Fruit fly (Drosophila melanogaster) whole organism, embryonic: ENCODE data around the gene CG10068.
A peak's percentile ranks its signal among the peaks of the same experiment; 100 is the strongest.

Experiments
- CG10543 ChIP-seq: fragments of 200-800 bp; sonication (Bioruptor generic); optimal IDR thresholded peaks from 3 replicates; lab custom pipeline; 2017; ENCODE audit warnings: missing biosample characterization, mild to moderate bottlenecking, missing genetic modification characterization, moderate library complexity
- CG10565 ChIP-seq: fragments of 200-800 bp; sonication (Bioruptor generic); optimal IDR thresholded peaks from 3 replicates; lab custom pipeline; 2016; ENCODE audit warnings: missing biosample characterization, mild to moderate bottlenecking, missing genetic modification characterization
- CG10959 ChIP-seq: fragments of 200-800 bp; sonication (Bioruptor generic); IDR thresholded peaks from 2 replicates; pipeline ENCODE4 v1.3.6; 2022; ENCODE audit warnings: missing biosample characterization, missing genetic modification characterization
- CG13775 ChIP-seq: fragments of 200-800 bp; sonication (Bioruptor generic); optimal IDR thresholded peaks from 3 replicates; lab custom pipeline; 2017; ENCODE audit warnings: missing biosample characterization, mild to moderate bottlenecking, missing genetic modification characterization
- CG14710 ChIP-seq: fragments of 200-800 bp; sonication (Bioruptor generic); optimal IDR thresholded peaks from 3 replicates; lab custom pipeline; 2019; ENCODE audit warnings: missing biosample characterization, mild to moderate bottlenecking, missing genetic modification characterization, moderate library complexity
- CG14965 ChIP-seq: fragments of 200-800 bp; sonication (Bioruptor generic); optimal IDR thresholded peaks from 2 replicates; lab custom pipeline; 2016; ENCODE audit warnings: missing biosample characterization, missing genetic modification characterization, borderline replicate concordance
- CG15696 ChIP-seq: fragments of 200-800 bp; sonication (Bioruptor generic); optimal IDR thresholded peaks from 2 replicates; lab custom pipeline; 2019; ENCODE audit warnings: missing biosample characterization, mild to moderate bottlenecking, missing genetic modification characterization, moderate library complexity
- CG16813 ChIP-seq: fragments of 200-800 bp; sonication (Bioruptor generic); IDR thresholded peaks from 3 replicates; pipeline ENCODE4 v1.3.6; 2022; ENCODE audit warnings: missing biosample characterization, missing genetic modification characterization; ENCODE audit not compliant: partially characterized antibody
- CG2120 ChIP-seq: fragments of 200-800 bp; sonication (Bioruptor generic); optimal IDR thresholded peaks from 3 replicates; lab custom pipeline; 2016; ENCODE audit warnings: missing biosample characterization, missing genetic modification characterization
- CG30403 ChIP-seq: fragments of 200-800 bp; sonication (Bioruptor generic); optimal IDR thresholded peaks from 3 replicates; lab custom pipeline; 2016; ENCODE audit warnings: missing biosample characterization, missing genetic modification characterization
- CG4282 ChIP-seq: fragments of 200-800 bp; sonication (Bioruptor generic); optimal IDR thresholded peaks from 2 replicates; lab custom pipeline; 2016; ENCODE audit warnings: missing biosample characterization, missing genetic modification characterization
- CG4617 ChIP-seq: fragments of 200-800 bp; sonication (Bioruptor generic); optimal IDR thresholded peaks from 3 replicates; lab custom pipeline; 2016; ENCODE audit warnings: missing biosample characterization, missing genetic modification characterization, borderline replicate concordance
- CG8290 ChIP-seq, 3 experiments: fragments of 200-800 bp; sonication (Bioruptor generic); optimal IDR thresholded peaks; 2 replicates each; lab custom pipeline; 2016 to 2019; ENCODE audit warnings: missing biosample characterization in 3 of 3, missing genetic modification characterization in 3 of 3, mild to moderate bottlenecking in 2 of 3, moderate library complexity in 1 of 3
- CG8478 ChIP-seq: fragments of >200 bp; optimal IDR thresholded peaks from 2 replicates; lab custom pipeline; 2018
- CG8765 ChIP-seq: fragments of 200-800 bp; sonication (Bioruptor generic); IDR thresholded peaks from 2 replicates; pipeline ENCODE4 v1.3.6; 2022; ENCODE audit warnings: missing biosample characterization, missing genetic modification characterization
- CG9727 ChIP-seq: fragments of 200-800 bp; sonication (Bioruptor generic); optimal IDR thresholded peaks from 3 replicates; lab custom pipeline; 2017; ENCODE audit warnings: missing biosample characterization, mild to moderate bottlenecking, missing genetic modification characterization
- Camta ChIP-seq: fragments of 200-800 bp; sonication (Bioruptor generic); optimal IDR thresholded peaks from 2 replicates; lab custom pipeline; 2016; ENCODE audit warnings: missing biosample characterization, missing genetic modification characterization
- Fer2 ChIP-seq: fragments of 200-800 bp; sonication (Bioruptor generic); optimal IDR thresholded peaks from 2 replicates; lab custom pipeline; 2018; ENCODE audit warnings: missing biosample characterization, mild to moderate bottlenecking, missing genetic modification characterization, moderate library complexity
- GATAe ChIP-seq: fragments of 200-800 bp; sonication (Bioruptor generic); conservative IDR thresholded peaks from 2 replicates; pipeline ENCODE4 v1.3.6; 2022; ENCODE audit warnings: missing biosample characterization, missing genetic modification characterization
- HLH3B ChIP-seq: fragments of 200-800 bp; sonication (Bioruptor generic); IDR thresholded peaks from 2 replicates; pipeline ENCODE4 v1.3.6; 2022; ENCODE audit warnings: missing biosample characterization, missing genetic modification characterization
- Hmx ChIP-seq: fragments of 200-800 bp; sonication (Bioruptor generic); optimal IDR thresholded peaks from 2 replicates; lab custom pipeline; 2016; ENCODE audit warnings: missing biosample characterization, missing genetic modification characterization
- Hsf ChIP-seq: fragments of 200-800 bp; sonication (Bioruptor generic); optimal IDR thresholded peaks from 3 replicates; lab custom pipeline; 2016; ENCODE audit warnings: missing biosample characterization, missing genetic modification characterization
- Mrtf ChIP-seq: fragments of 200-800 bp; sonication (Bioruptor generic); IDR thresholded peaks from 3 replicates; pipeline ENCODE4 v1.3.6; 2022; ENCODE audit warnings: missing biosample characterization, missing genetic modification characterization
- Nf-YA ChIP-seq: fragments of 200-800 bp; sonication (Bioruptor generic); IDR thresholded peaks from 2 replicates; pipeline ENCODE4 v1.3.6; 2022; ENCODE audit warnings: missing biosample characterization, missing genetic modification characterization
- Oaz ChIP-seq: fragments of 200-800 bp; sonication (Bioruptor generic); IDR thresholded peaks from 2 replicates; pipeline ENCODE4 v1.3.6; 2022; ENCODE audit warnings: missing biosample characterization, missing genetic modification characterization
- Pdp1 ChIP-seq, 2 experiments: fragments of 200-800 bp; sonication (Bioruptor generic); optimal IDR thresholded peaks; 3 replicates each; lab custom pipeline; 2016; ENCODE audit warnings: missing biosample characterization in 2 of 2, missing genetic modification characterization in 2 of 2, mild to moderate bottlenecking in 1 of 2, moderate library complexity in 1 of 2
- Sin3A ChIP-seq: fragments of >200 bp; optimal IDR thresholded peaks from 2 replicates; lab custom pipeline; 2018
- TFAM ChIP-seq: fragments of 200-800 bp; sonication (Bioruptor generic); optimal IDR thresholded peaks from 2 replicates; lab custom pipeline; 2017; ENCODE audit warnings: missing biosample characterization, missing genetic modification characterization, inconsistent platforms
- Xbp1 ChIP-seq: fragments of 200-800 bp; sonication (Bioruptor generic); optimal IDR thresholded peaks from 3 replicates; lab custom pipeline; 2016; ENCODE audit warnings: missing biosample characterization, mild to moderate bottlenecking, missing genetic modification characterization
- aop ChIP-seq: fragments of 200-800 bp; sonication (Bioruptor generic); IDR thresholded peaks from 2 replicates; pipeline ENCODE4 v1.3.6; 2022; ENCODE audit warnings: missing biosample characterization, missing genetic modification characterization
- ap ChIP-seq: fragments of 200-800 bp; sonication (Bioruptor generic); IDR thresholded peaks from 2 replicates; pipeline ENCODE4 v1.3.6; 2022; ENCODE audit warnings: missing biosample characterization, missing genetic modification characterization
- ato ChIP-seq: fragments of 200-800 bp; sonication (Bioruptor generic); IDR thresholded peaks from 2 replicates; pipeline ENCODE4 v1.3.6; 2022; ENCODE audit warnings: missing biosample characterization, missing genetic modification characterization; ENCODE audit not compliant: partially characterized antibody
- az2 ChIP-seq: fragments of 200-800 bp; sonication (Bioruptor generic); optimal IDR thresholded peaks from 3 replicates; lab custom pipeline; 2016; ENCODE audit warnings: missing biosample characterization, missing genetic modification characterization
- crc ChIP-seq: fragments of 200-800 bp; sonication (Bioruptor generic); optimal IDR thresholded peaks from 2 replicates; lab custom pipeline; 2016; ENCODE audit warnings: missing biosample characterization, missing genetic modification characterization
- crol ChIP-seq: fragments of 200-800 bp; sonication (Bioruptor generic); IDR thresholded peaks from 2 replicates; pipeline ENCODE4 v1.3.6; 2022; ENCODE audit warnings: missing biosample characterization, missing genetic modification characterization
- eyg ChIP-seq: fragments of 200-800 bp; sonication (Bioruptor generic); optimal IDR thresholded peaks from 3 replicates; lab custom pipeline; 2016; ENCODE audit warnings: missing biosample characterization, missing genetic modification characterization
- gfzf ChIP-seq: fragments of 200-800 bp; sonication (Bioruptor generic); optimal IDR thresholded peaks from 2 replicates; lab custom pipeline; 2016; ENCODE audit warnings: missing biosample characterization, mild to moderate bottlenecking, missing genetic modification characterization, moderate library complexity
- gsb ChIP-seq: fragments of 200-800 bp; sonication (Bioruptor generic); IDR thresholded peaks from 2 replicates; pipeline ENCODE4 v1.3.6; 2022; ENCODE audit warnings: missing biosample characterization, missing genetic modification characterization
- ham ChIP-seq: fragments of 200-800 bp; sonication (Bioruptor generic); IDR thresholded peaks from 2 replicates; pipeline ENCODE4 v1.3.6; 2022; ENCODE audit warnings: missing biosample characterization, missing genetic modification characterization
- lab ChIP-seq: fragments of 200-800 bp; sonication (Bioruptor generic); optimal IDR thresholded peaks from 3 replicates; lab custom pipeline; 2017; ENCODE audit warnings: missing biosample characterization, missing genetic modification characterization, mild to moderate bottlenecking, moderate library complexity, missing genetic modification reagents
- lola ChIP-seq, 3 experiments: fragments of >200 bp in 2 of 3; fragments of 200-800 bp in 1 of 3; sonication (Bioruptor generic) in 1 of 3; optimal IDR thresholded peaks; 2 replicates each; lab custom pipeline; 2017 to 2019; ENCODE audit warnings: missing biosample characterization in 3 of 3, missing genetic modification characterization in 3 of 3, mild to moderate bottlenecking in 1 of 3, moderate library complexity in 1 of 3
- mam ChIP-seq: fragments of 200-800 bp; sonication (Bioruptor generic); optimal IDR thresholded peaks from 3 replicates; lab custom pipeline; 2016; ENCODE audit warnings: missing biosample characterization, missing genetic modification characterization
- mld ChIP-seq: fragments of 200-800 bp; sonication (Bioruptor generic); IDR thresholded peaks from 3 replicates; pipeline ENCODE4 v1.3.6; 2022; ENCODE audit warnings: missing biosample characterization, missing genetic modification characterization; ENCODE audit not compliant: partially characterized antibody
- run ChIP-seq: fragments of 200-800 bp; sonication (Bioruptor generic); optimal IDR thresholded peaks from 3 replicates; lab custom pipeline; 2018; ENCODE audit warnings: missing biosample characterization, mild to moderate bottlenecking, missing genetic modification characterization
- sisA ChIP-seq: fragments of 200-800 bp; sonication (Bioruptor generic); IDR thresholded peaks from 2 replicates; pipeline ENCODE4 v1.3.6; 2022; ENCODE audit warnings: missing biosample characterization, missing genetic modification characterization
- sob ChIP-seq: fragments of 200-800 bp; sonication (Bioruptor generic); IDR thresholded peaks from 2 replicates; pipeline ENCODE4 v1.3.6; 2022; ENCODE audit warnings: missing biosample characterization, missing genetic modification characterization
- sr ChIP-seq: fragments of 200-800 bp; sonication (Bioruptor generic); IDR thresholded peaks from 3 replicates; pipeline ENCODE4 v1.3.6; 2022; ENCODE audit warnings: missing biosample characterization, missing genetic modification characterization
- tap ChIP-seq: fragments of 200-800 bp; optimal IDR thresholded peaks from 3 replicates; lab custom pipeline; 2019; ENCODE audit warnings: missing biosample characterization, mild to moderate bottlenecking, missing genetic modification characterization, moderate library complexity
- ttk ChIP-seq: fragments of 200-800 bp; sonication (Bioruptor generic); IDR thresholded peaks from 2 replicates; pipeline ENCODE4 v2.1.2; 2022; ENCODE audit warnings: missing biosample characterization, missing genetic modification characterization
- zen2 ChIP-seq: fragments of 200-800 bp; sonication (Bioruptor generic); IDR thresholded peaks from 3 replicates; pipeline ENCODE4 v1.3.6; 2022; ENCODE audit warnings: missing biosample characterization, missing genetic modification characterization; ENCODE audit not compliant: partially characterized antibody

The CG10068 gene

DNA sequence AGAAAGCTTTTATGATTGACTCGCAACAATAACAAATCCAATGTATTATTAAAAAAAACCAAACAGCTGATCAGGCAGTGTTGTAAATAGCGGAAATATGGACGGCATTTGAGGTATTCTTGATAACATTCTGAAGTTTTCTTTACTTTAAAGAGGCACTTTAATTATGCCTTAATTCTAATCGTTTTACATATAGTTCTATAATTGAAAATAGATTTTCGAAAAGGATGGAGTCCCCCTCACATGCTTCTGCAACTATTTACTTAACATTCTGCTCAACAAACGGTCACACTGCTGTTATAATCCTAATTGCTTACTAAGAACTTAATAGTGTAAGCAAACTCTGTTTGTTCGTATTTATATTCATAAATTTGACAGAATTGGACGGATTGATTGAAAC lies at the start of gene CG10068 (continued):
- peak; percentile 81 for TF ChIP-seq Oaz
- peak; percentile 73 for TF ChIP-seq Fer2 (tag; lab: Kevin White, UChicago)
- peak; percentile 89 for TF ChIP-seq Nf-YA
- peak; percentile 90 for TF ChIP-seq CG10959 (GFP tag; lab: Robert Waterston, UW)
- TF ChIP-seq sob (GFP tag; lab: Robert Waterston, UW): peak; percentile 88
- TF ChIP-seq TFAM: peak; percentile 61
- peak; percentile 51 for TF ChIP-seq run (tag; lab: Kevin White, UChicago)
- TF ChIP-seq ato (GFP tag; lab: Robert Waterston, UW): no peak
- TF ChIP-seq GATAe (GFP tag; lab: Robert Waterston, UW): no peak; the same call in 1 of the 2 replicates
- peak; percentile 54 for TF ChIP-seq CG4282
- TF ChIP-seq Mrtf (GFP tag; lab: Robert Waterston, UW): peak; percentile 82; the same call in 2 of the 3 replicates
- TF ChIP-seq Xbp1 (GFP tag; lab: Kevin White, UChicago): peak; percentile 89
- TF ChIP-seq mam (GFP tag; lab: Kevin White, UChicago): peak; percentile 87
- TF ChIP-seq CG8290 (GFP tag; optimal IDR thresholded peaks at IDR 0.05; lab: Kevin White, UChicago): peak; percentile 94
- TF ChIP-seq CG8290 (tag; optimal IDR thresholded peaks at IDR 0.05; lab: Kevin White, UChicago): peak; percentile 73 to 86
- peak; percentile 85 for TF ChIP-seq CG15696 (tag; lab: Kevin White, UChicago)
- peak; percentile 67 for TF ChIP-seq CG10543 (GFP tag; lab: Kevin White, UChicago)
- TF ChIP-seq aop (GFP tag; lab: Robert Waterston, UW): 0 out of 2 replicates have a peak, but pooled peaks have one; percentile 79
- peak; percentile 89 for TF ChIP-seq az2 (GFP tag; lab: Kevin White, UChicago)
- TF ChIP-seq ttk (GFP tag; lab: Robert Waterston, UW): peak; percentile 92
- peak; percentile 88 for TF ChIP-seq CG2120 (GFP tag; lab: Kevin White, UChicago)
- peak; percentile 83 for TF ChIP-seq Camta (GFP tag; lab: Kevin White, UChicago)
- TF ChIP-seq CG10565 (GFP tag; lab: Kevin White, UChicago): peak; percentile 69
- TF ChIP-seq Hmx (GFP tag; lab: Kevin White, UChicago): peak; percentile 43
- TF ChIP-seq lab: peak; percentile 94
- no peak; the same call in 1 of the 3 replicates for TF ChIP-seq sr (GFP tag; lab: Robert Waterston, UW)
- TF ChIP-seq lola (GFP tag; optimal IDR thresholded peaks at IDR 0.05; lab: Kevin White, UChicago): peak in 1 of 3 experiments; percentile 91
- TF ChIP-seq gsb (GFP tag; lab: Robert Waterston, UW): peak; percentile 76
- TF ChIP-seq ap: peak; percentile 85
- TF ChIP-seq CG14965 (GFP tag; lab: Kevin White, UChicago): peak; percentile 39
- TF ChIP-seq eyg (GFP tag; lab: Kevin White, UChicago): peak; percentile 79
- TF ChIP-seq mld (GFP tag; lab: Robert Waterston, UW): no peak
- peak; percentile 78 for TF ChIP-seq CG4617 (GFP tag; lab: Kevin White, UChicago)
- peak; percentile 60 for TF ChIP-seq gfzf
- no peak for TF ChIP-seq ham (GFP tag; lab: Robert Waterston, UW)
- peak; percentile 78 for TF ChIP-seq sisA (GFP tag; lab: Robert Waterston, UW)
- peak; percentile 77 for TF ChIP-seq tap (tag; lab: Kevin White, UChicago)
- peak; percentile 90 for TF ChIP-seq Hsf (GFP tag; lab: Kevin White, UChicago)
- 0 out of 3 replicates have a peak, but pooled peaks have one; percentile 6 for TF ChIP-seq zen2 (GFP tag; lab: Robert Waterston, UW)
- TF ChIP-seq crc (GFP tag; lab: Kevin White, UChicago): peak; percentile 76
- peak; percentile 89 for TF ChIP-seq CG8765 (GFP tag; lab: Robert Waterston, UW)
- peak; percentile 87 for TF ChIP-seq CG30403 (GFP tag; lab: Kevin White, UChicago)
- TF ChIP-seq CG9727 (GFP tag; lab: Kevin White, UChicago): peak; percentile 92
- TF ChIP-seq Sin3A (lab: Kevin White, UChicago): no peak
- TF ChIP-seq crol (GFP tag; lab: Robert Waterston, UW): peak; percentile 45; the same call in 1 of the 2 replicates
- no peak for TF ChIP-seq CG8478
- TF ChIP-seq HLH3B: peak; percentile 93
- peak; percentile 90 for TF ChIP-seq CG13775 (GFP tag; lab: Kevin White, UChicago)
- peak; percentile 38; the same call in 1 of the 3 replicates for TF ChIP-seq CG16813 (GFP tag; lab: Robert Waterston, UW)
- peak; percentile 93 for TF ChIP-seq CG14710 (tag; lab: Kevin White, UChicago)
- TF ChIP-seq Pdp1 (GFP tag; optimal IDR thresholded peaks at IDR 0.05; lab: Kevin White, UChicago): peak; percentile 89 to 91
